Fruit fly (Drosophila melanogaster) whole organism: ENCODE data around the gene psidin.

Source experiments
- pan ChIP-seq: fragments of >200 bp; optimal IDR thresholded peaks from 2 replicates; lab custom pipeline; 2017
- psq ChIP-seq: fragments of >200 bp; optimal IDR thresholded peaks from 2 replicates; lab custom pipeline; 2017
- usp ChIP-seq: fragments of >200 bp; optimal IDR thresholded peaks from 2 replicates; lab custom pipeline; 2017; ENCODE audit warnings: missing biosample characterization, missing genetic modification characterization, mixed read lengths

dm6 chr3R:20001595-20001997, 19.9 kb upstream of the psidin start:
- TF ChIP-seq usp (GFP tag; lab: Kevin White, UChicago), result no peak
- TF ChIP-seq psq, result no peak
- no peak for TF ChIP-seq pan
